Worm (Caenorhabditis elegans): ENCODE measurements around the gene imb-2.

ce11 chrII:14413035-14413525 is 47.6 kb downstream of the imb-2 start, which contains the start of gene exl-1:
- TF ChIP-seq ztf-29 (GFP tag; IDR thresholded peaks at IDR 0.05) (no peak), klf-2 (GFP tag; conservative IDR thresholded peaks at IDR 0.05) (no peak), flt-1 (GFP tag; IDR thresholded peaks at IDR 0.05) (no peak), tab-1 (GFP tag; IDR thresholded peaks at IDR 0.05) (no peak), ref-1 (GFP tag; conservative IDR thresholded peaks at IDR 0.05) (no peak), cog-1 (tag; optimal IDR thresholded peaks at IDR 0.05) (no peak)
